Worm (Caenorhabditis elegans) whole organism, L3 larva: ENCODE measurements around the gene spin-1.

Source experiments
- R02D3.7 ChIP-seq: fragments of 150-350 bp; optimal IDR thresholded peaks from 2 replicates; lab custom pipeline; 2014; ENCODE audit warnings: missing biosample characterization, missing genetic modification characterization
- ZK546.5 ChIP-seq: sonication (generic microtip); optimal IDR thresholded peaks from 2 replicates; lab custom pipeline; 2017; ENCODE audit warnings: missing biosample characterization, missing genetic modification characterization
- ama-1 ChIP-seq: fragments of 150-350 bp; optimal IDR thresholded peaks from 2 replicates; lab custom pipeline; 2018
- ceh-16 ChIP-seq: sonication (generic microtip); optimal IDR thresholded peaks from 2 replicates; lab custom pipeline; 2017; ENCODE audit warnings: missing biosample characterization, missing genetic modification characterization
- ceh-9 ChIP-seq: sonication (generic microtip); optimal IDR thresholded peaks from 2 replicates; lab custom pipeline; 2018; ENCODE audit warnings: missing biosample characterization, missing genetic modification characterization
- daf-12 ChIP-seq: fragments of 150-350 bp; optimal IDR thresholded peaks from 2 replicates; lab custom pipeline; 2014; ENCODE audit warnings: missing biosample characterization, missing genetic modification reagents, missing genetic modification characterization
- egl-27 ChIP-seq: sonication (generic microtip); optimal IDR thresholded peaks from 4 replicates; lab custom pipeline; 2017; ENCODE audit warnings: missing biosample characterization, missing genetic modification reagents, missing genetic modification characterization
- elt-1 ChIP-seq: fragments of 150-350 bp; optimal IDR thresholded peaks from 2 replicates; lab custom pipeline; 2014; ENCODE audit warnings: missing biosample characterization, missing genetic modification characterization
- elt-2 ChIP-seq: sonication (generic microtip); optimal IDR thresholded peaks from 2 replicates; lab custom pipeline; 2016; ENCODE audit warnings: missing genetic modification reagents, mild to moderate bottlenecking, missing genetic modification characterization, missing compliant biosample characterization
- elt-3 ChIP-seq, 3 experiments: fragments of 150-350 bp in 1 of 3; sonication (generic microtip) in 2 of 3; optimal IDR thresholded peaks; 2 replicates in 2 of 3; 4 replicates in 1 of 3; lab custom pipeline; 2014 to 2017; ENCODE audit warnings: missing biosample characterization in 3 of 3, missing genetic modification characterization in 3 of 3
- eor-1 ChIP-seq, 2 experiments: fragments of 150-350 bp; optimal IDR thresholded peaks; 2 replicates each; lab custom pipeline; 2014 to 2018; ENCODE audit warnings: missing biosample characterization in 2 of 2, missing genetic modification characterization in 2 of 2
- fkh-2 ChIP-seq: fragments of 150-350 bp; optimal IDR thresholded peaks from 2 replicates; lab custom pipeline; 2014; ENCODE audit warnings: missing biosample characterization, missing genetic modification reagents, missing genetic modification characterization
- hmg-11 ChIP-seq: sonication (generic microtip); optimal IDR thresholded peaks from 2 replicates; lab custom pipeline; 2016; ENCODE audit warnings: missing genetic modification characterization, missing compliant biosample characterization
- jun-1 ChIP-seq: fragments of 150-350 bp; optimal IDR thresholded peaks from 2 replicates; lab custom pipeline; 2014; ENCODE audit warnings: missing biosample characterization, missing genetic modification reagents, missing genetic modification characterization
- lin-15B ChIP-seq: fragments of 150-350 bp; optimal IDR thresholded peaks from 2 replicates; lab custom pipeline; 2014; ENCODE audit warnings: missing biosample characterization, missing genetic modification characterization
- lin-39 ChIP-seq: fragments of 150-350 bp; optimal IDR thresholded peaks from 2 replicates; lab custom pipeline; 2018; ENCODE audit warnings: missing biosample characterization, missing genetic modification reagents, missing genetic modification characterization
- lsy-12 ChIP-seq: sonication (generic microtip); optimal IDR thresholded peaks from 2 replicates; lab custom pipeline; 2016; ENCODE audit warnings: mild to moderate bottlenecking, missing genetic modification characterization, missing compliant biosample characterization
- mdl-1 ChIP-seq: fragments of 150-350 bp; optimal IDR thresholded peaks from 2 replicates; lab custom pipeline; 2014; ENCODE audit warnings: missing biosample characterization, missing genetic modification characterization
- mml-1 ChIP-seq: fragments of 150-350 bp; sonication (generic microtip); optimal IDR thresholded peaks from 3 replicates; lab custom pipeline; 2014; ENCODE audit warnings: missing biosample characterization, missing genetic modification characterization
- nfya-1 ChIP-seq: sonication (generic microtip); optimal IDR thresholded peaks from 2 replicates; lab custom pipeline; 2017; ENCODE audit warnings: missing genetic modification characterization, mild to moderate bottlenecking, missing compliant biosample characterization, antibody characterized with exemption, moderate library complexity; ENCODE audit not compliant: insufficient read depth
- nhr-11 ChIP-seq: fragments of 150-350 bp; optimal IDR thresholded peaks from 2 replicates; lab custom pipeline; 2014; ENCODE audit warnings: missing biosample characterization, missing genetic modification characterization
- nhr-12 ChIP-seq: fragments of 150-350 bp; optimal IDR thresholded peaks from 2 replicates; lab custom pipeline; 2014; ENCODE audit warnings: missing biosample characterization, missing genetic modification characterization
- nhr-23 ChIP-seq: fragments of 150-350 bp; optimal IDR thresholded peaks from 2 replicates; lab custom pipeline; 2014; ENCODE audit warnings: missing biosample characterization, missing genetic modification reagents, missing genetic modification characterization
- nhr-237 ChIP-seq: fragments of 150-350 bp; optimal IDR thresholded peaks from 2 replicates; lab custom pipeline; 2014; ENCODE audit warnings: missing biosample characterization, missing genetic modification characterization
- nhr-25 ChIP-seq: sonication (generic microtip); optimal IDR thresholded peaks from 2 replicates; lab custom pipeline; 2017; ENCODE audit warnings: missing biosample characterization, missing genetic modification characterization
- nhr-28 ChIP-seq: fragments of 150-350 bp; optimal IDR thresholded peaks from 2 replicates; lab custom pipeline; 2014; ENCODE audit warnings: missing biosample characterization, missing genetic modification characterization
- nhr-43 ChIP-seq: sonication (generic microtip); optimal IDR thresholded peaks from 2 replicates; lab custom pipeline; 2016; ENCODE audit warnings: mild to moderate bottlenecking, missing genetic modification characterization, missing compliant biosample characterization; ENCODE audit not compliant: poor library complexity, severe bottlenecking
- nhr-67 ChIP-seq: fragments of 150-350 bp; optimal IDR thresholded peaks from 2 replicates; lab custom pipeline; 2014; ENCODE audit warnings: missing biosample characterization, missing genetic modification characterization
- nhr-76 ChIP-seq: fragments of 150-350 bp; sonication (generic microtip); optimal IDR thresholded peaks from 5 replicates; lab custom pipeline; 2014; ENCODE audit warnings: missing biosample characterization, missing genetic modification characterization
- pha-4 ChIP-seq: fragments of 150-350 bp; optimal IDR thresholded peaks from 2 replicates; lab custom pipeline; 2014; ENCODE audit warnings: missing biosample characterization, missing genetic modification reagents, missing genetic modification characterization
- skn-1 ChIP-seq: fragments of 150-350 bp; optimal IDR thresholded peaks from 2 replicates; lab custom pipeline; 2014; ENCODE audit warnings: missing biosample characterization, missing genetic modification characterization
- tbx-2 ChIP-seq: sonication (generic microtip); optimal IDR thresholded peaks from 2 replicates; lab custom pipeline; 2016; ENCODE audit warnings: mild to moderate bottlenecking, missing genetic modification characterization, missing compliant biosample characterization
- unc-62 ChIP-seq: fragments of 150-350 bp; sonication (generic microtip); optimal IDR thresholded peaks from 4 replicates; lab custom pipeline; 2014; ENCODE audit warnings: missing biosample characterization, missing genetic modification reagents, missing genetic modification characterization
- zag-1 ChIP-seq: fragments of 150-350 bp; optimal IDR thresholded peaks from 2 replicates; lab custom pipeline; 2014; ENCODE audit warnings: missing biosample characterization, missing genetic modification characterization
- ztf-4 ChIP-seq: fragments of 150-350 bp; optimal IDR thresholded peaks from 2 replicates; lab custom pipeline; 2014; ENCODE audit warnings: missing biosample characterization, missing genetic modification characterization

Gene spin-1

ce11 chrV:12065859-12066258, 48.9 kb upstream of the spin-1 start:
- TF ChIP-seq eor-1 (tag; optimal IDR thresholded peaks at IDR 0.05; lab: Kevin White, UChicago) (no peak), lin-15B (tag; lab: Kevin White, UChicago) (peak; percentile 5), nhr-11 (no peak), mml-1 (tag; lab: Kevin White, UChicago) (no peak), ceh-16 (no peak), elt-2 (tag; lab: Kevin White, UChicago) (no peak), zag-1 (tag; lab: Kevin White, UChicago) (no peak), nfya-1 (tag; lab: Kevin White, UChicago) (peak; percentile 5), tbx-2 (tag; lab: Kevin White, UChicago) (no peak), nhr-67 (no peak)

- TF ChIP-seq zag-1 (tag; lab: Kevin White, UChicago) (no peak), tbx-2 (tag; lab: Kevin White, UChicago) (no peak), nfya-1 (tag; lab: Kevin White, UChicago) (no peak), hmg-11 (tag; lab: Kevin White, UChicago) (no peak), lsy-12 (tag; lab: Kevin White, UChicago) (no peak), fkh-2 (no peak), ama-1 (lab: Kevin White, UChicago) (no peak), nhr-28 (no peak), elt-3 (tag; optimal IDR thresholded peaks at IDR 0.05; lab: Kevin White, UChicago) (no peak), eor-1 (tag; optimal IDR thresholded peaks at IDR 0.05; lab: Kevin White, UChicago) (no peak), skn-1 (tag; lab: Kevin White, UChicago) (no peak)
Observed at ce11 chrV:12068437-12068836, 46.4 kb upstream of the spin-1 start, which contains the start of gene kmo-2. TSS of gene kmo-2 (minus strand) at chrV:12068537.

ce11 chrV:12070419-12070818, 44.4 kb upstream of the spin-1 start, which contains the start of gene kmo-1:
TSS of gene kmo-1 (minus strand) at chrV:12070519.
- TF ChIP-seq eor-1 (tag; optimal IDR thresholded peaks at IDR 0.05; lab: Kevin White, UChicago) (no peak), lsy-12 (tag; lab: Kevin White, UChicago) (no peak), ama-1 (lab: Kevin White, UChicago) (no peak), nhr-12 (tag; lab: Kevin White, UChicago) (no peak), ceh-9 (tag; lab: Kevin White, UChicago) (no peak), ZK546.5 (tag; lab: Kevin White, UChicago) (no peak), nhr-11 (no peak), egl-27 (tag; lab: Kevin White, UChicago) (no peak), R02D3.7 (tag; lab: Kevin White, UChicago) (no peak), jun-1 (tag; lab: Kevin White, UChicago) (no peak), lin-39 (tag; lab: Kevin White, UChicago) (no peak), nhr-237 (tag; lab: Kevin White, UChicago) (no peak), ceh-16 (no peak), pha-4 (tag; lab: Kevin White, UChicago) (no peak), skn-1 (tag; lab: Kevin White, UChicago) (no peak), hmg-11 (tag; lab: Kevin White, UChicago) (no peak), nhr-76 (no peak), fkh-2 (no peak), nhr-23 (no peak)

ce11 chrV:12071483-12071882, 43.3 kb upstream of the spin-1 start:
- TF ChIP-seq daf-12 (tag; lab: Kevin White, UChicago) (no peak), nhr-25 (peak; percentile 85), mdl-1 (tag; lab: Kevin White, UChicago) (peak; percentile 1), nhr-67 (no peak), elt-3 (tag; optimal IDR thresholded peaks at IDR 0.05; lab: Kevin White, UChicago) (peak in 2 of 3 experiments; percentile 12 to 27), elt-1 (tag; lab: Kevin White, UChicago) (peak; percentile 55), hmg-11 (tag; lab: Kevin White, UChicago) (no peak), nhr-43 (tag; lab: Kevin White, UChicago) (peak; percentile 58), nhr-23 (peak; percentile 22), tbx-2 (tag; lab: Kevin White, UChicago) (no peak)
- TF ChIP-seq, all 47 proteins: peak for 6

- TF ChIP-seq jun-1 (tag; lab: Kevin White, UChicago) (no peak), elt-2 (tag; lab: Kevin White, UChicago) (no peak), nhr-67 (no peak), nhr-12 (tag; lab: Kevin White, UChicago) (no peak), ztf-4 (tag; lab: Kevin White, UChicago) (no peak), unc-62 (GFP tag; lab: Kevin White, UChicago) (no peak), nhr-43 (tag; lab: Kevin White, UChicago) (no peak), elt-1 (tag; lab: Kevin White, UChicago) (no peak)
Observed at ce11 chrV:12074886-12075285, 39.9 kb upstream of the spin-1 start, which contains the start of gene R07B7.6. TSS of gene R07B7.6 (minus strand) at chrV:12074986.
